Worm (Caenorhabditis elegans) whole organism, early embryonic: ENCODE results near the gene ints-9.

Experiments
- B0310.2 ChIP-seq: sonication (generic microtip); optimal IDR thresholded peaks from 2 replicates; lab custom pipeline; 2016; ENCODE audit warnings: mild to moderate bottlenecking, missing genetic modification characterization, missing compliant biosample characterization
- F13C5.2 ChIP-seq: sonication (generic microtip); optimal IDR thresholded peaks from 2 replicates; lab custom pipeline; 2017; ENCODE audit warnings: mild to moderate bottlenecking, missing genetic modification characterization, inconsistent platforms, missing compliant biosample characterization
- aly-1 ChIP-seq: sonication (generic microtip); optimal IDR thresholded peaks from 2 replicates; lab custom pipeline; 2016; ENCODE audit warnings: missing genetic modification characterization, missing compliant biosample characterization
- ama-1 ChIP-seq: fragments of 150-350 bp; optimal IDR thresholded peaks from 2 replicates; lab custom pipeline; 2014
- ceh-13 ChIP-seq: fragments of 200-800 bp; sonication (Bioruptor generic); optimal IDR thresholded peaks from 2 replicates; lab custom pipeline; 2018; ENCODE audit warnings: mild to moderate bottlenecking, missing genetic modification characterization, missing compliant biosample characterization
- ceh-36 ChIP-seq: sonication (generic microtip); optimal IDR thresholded peaks from 2 replicates; lab custom pipeline; 2016; ENCODE audit warnings: missing genetic modification characterization, inconsistent platforms, missing compliant biosample characterization
- ets-7 ChIP-seq: sonication (generic microtip); optimal IDR thresholded peaks from 2 replicates; lab custom pipeline; 2016; ENCODE audit warnings: missing genotype, missing genetic modification characterization, missing compliant biosample characterization
- flt-1 ChIP-seq: fragments of 200-800 bp; sonication (Bioruptor generic); IDR thresholded peaks from 2 replicates; pipeline ENCODE4 v1.3.6; 2022; ENCODE audit warnings: missing genetic modification characterization, missing compliant biosample characterization
- hmbx-1 ChIP-seq: sonication (generic microtip); optimal IDR thresholded peaks from 2 replicates; lab custom pipeline; 2016; ENCODE audit warnings: mild to moderate bottlenecking, missing genetic modification characterization, missing compliant biosample characterization
- hmg-4 ChIP-seq: fragments of 200-800 bp; sonication (Bioruptor generic); optimal IDR thresholded peaks from 2 replicates; lab custom pipeline; 2018; ENCODE audit warnings: mild to moderate bottlenecking, missing genetic modification characterization, missing compliant biosample characterization
- hnd-1 ChIP-seq: sonication (generic microtip); optimal IDR thresholded peaks from 2 replicates; lab custom pipeline; 2016; ENCODE audit warnings: missing genetic modification characterization, missing compliant biosample characterization
- pes-1 ChIP-seq: fragments of 200-800 bp; sonication (Bioruptor generic); IDR thresholded peaks from 2 replicates; pipeline ENCODE4 v1.3.6; 2022; ENCODE audit warnings: missing genetic modification reagents, missing genetic modification characterization, missing compliant biosample characterization
- scrt-1 ChIP-seq: fragments of 200-800 bp; sonication (Bioruptor generic); IDR thresholded peaks from 2 replicates; pipeline ENCODE4 v1.3.6; 2022; ENCODE audit warnings: missing genetic modification characterization, missing compliant biosample characterization
- sea-1 ChIP-seq: fragments of 200-800 bp; sonication (Bioruptor generic); conservative IDR thresholded peaks from 2 replicates; pipeline ENCODE4 v1.3.6; 2022; ENCODE audit warnings: missing genetic modification characterization, missing compliant biosample characterization
- tbx-11 ChIP-seq: fragments of 200-800 bp; sonication (Bioruptor generic); IDR thresholded peaks from 2 replicates; pipeline ENCODE4 v1.3.6; 2022; ENCODE audit warnings: missing genetic modification characterization, missing compliant biosample characterization
- tbx-37 ChIP-seq: fragments of 200-800 bp; sonication (Bioruptor generic); conservative IDR thresholded peaks from 2 replicates; pipeline ENCODE4 v1.3.6; 2022; ENCODE audit warnings: missing genetic modification reagents, missing genetic modification characterization, missing compliant biosample characterization
- tra-4 ChIP-seq: sonication (generic microtip); optimal IDR thresholded peaks from 2 replicates; lab custom pipeline; 2017; ENCODE audit warnings: missing genetic modification characterization, missing compliant biosample characterization

ints-9 gene

DNA sequence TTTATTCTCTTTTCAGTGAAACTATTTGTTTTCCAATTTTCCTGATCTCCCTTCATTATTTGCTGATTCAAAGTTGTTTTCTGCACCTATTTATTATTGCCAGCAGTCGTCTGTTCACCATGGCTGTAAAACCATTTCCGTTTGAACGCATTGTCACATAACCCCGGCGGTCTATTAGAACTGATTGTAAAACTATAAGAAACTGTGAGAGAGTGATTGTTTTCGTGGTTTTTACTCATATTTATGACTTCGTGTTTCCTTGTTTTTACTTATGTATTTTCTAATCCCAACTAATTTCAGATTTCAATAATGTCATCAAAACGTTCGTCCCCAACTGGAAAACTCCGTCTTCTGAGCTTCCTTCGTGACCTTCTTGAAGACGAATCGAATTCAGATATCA, 12.7 kb upstream of the ints-9 start, which contains the start of gene F19F10.1:
TSS of gene F19F10.1 (plus strand) at position 301 of the 400 bp plus-strand sequence.
- TF ChIP-seq ceh-13 (GFP tag; lab: Kevin White, UChicago): no peak
- TF ChIP-seq scrt-1: no peak
- TF ChIP-seq F13C5.2 (tag; lab: Kevin White, UChicago): no peak
- no peak for TF ChIP-seq B0310.2
- TF ChIP-seq tbx-11: no peak
- TF ChIP-seq ets-7 (tag; lab: Kevin White, UChicago): no peak
- no peak for TF ChIP-seq ceh-36 (tag; lab: Kevin White, UChicago)
- TF ChIP-seq ama-1 (lab: Kevin White, UChicago): no peak
- TF ChIP-seq tra-4 (tag; lab: Kevin White, UChicago): no peak
- no peak for TF ChIP-seq sea-1
- no peak for TF ChIP-seq aly-1 (tag; lab: Kevin White, UChicago)
- no peak for TF ChIP-seq hmg-4
- no peak for TF ChIP-seq pes-1 (GFP tag; lab: Robert Waterston, UW)
- TF ChIP-seq hnd-1 (tag; lab: Kevin White, UChicago): no peak
- no peak for TF ChIP-seq hmbx-1 (tag; lab: Kevin White, UChicago)
- no peak for TF ChIP-seq tbx-37
- TF ChIP-seq flt-1 (GFP tag; lab: Robert Waterston, UW): no peak

DNA sequence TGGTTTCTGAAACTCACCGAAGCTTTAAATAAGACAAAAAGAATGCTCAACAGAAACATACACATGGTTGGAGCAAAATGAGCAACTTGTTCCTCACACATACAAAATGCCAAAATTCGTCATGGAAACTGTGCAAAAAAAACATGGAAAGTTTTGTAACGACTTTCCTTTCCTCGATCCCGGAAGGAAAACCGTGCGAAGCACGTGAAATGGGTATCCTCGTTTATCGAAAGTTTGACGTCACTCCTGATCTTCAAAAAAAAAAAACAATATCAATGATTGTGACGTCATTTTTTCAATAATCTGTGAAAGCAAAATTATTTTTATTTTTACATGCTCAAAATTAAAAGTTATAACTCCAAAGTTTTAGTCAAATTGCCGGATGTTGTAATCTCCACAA, 5.3 kb upstream of the ints-9 start, which contains the start of gene clec-212:
TSS of gene clec-212 (minus strand) at position 101 of the 400 bp plus-strand sequence.
- TF ChIP-seq ama-1 (lab: Kevin White, UChicago) (no peak), F13C5.2 (tag; lab: Kevin White, UChicago) (no peak), sea-1 (no peak), hmbx-1 (tag; lab: Kevin White, UChicago) (no peak), ceh-13 (GFP tag; lab: Kevin White, UChicago) (no peak), flt-1 (GFP tag; lab: Robert Waterston, UW) (no peak), aly-1 (tag; lab: Kevin White, UChicago) (no peak), scrt-1 (no peak), ceh-36 (tag; lab: Kevin White, UChicago) (no peak), tbx-37 (no peak)

DNA sequence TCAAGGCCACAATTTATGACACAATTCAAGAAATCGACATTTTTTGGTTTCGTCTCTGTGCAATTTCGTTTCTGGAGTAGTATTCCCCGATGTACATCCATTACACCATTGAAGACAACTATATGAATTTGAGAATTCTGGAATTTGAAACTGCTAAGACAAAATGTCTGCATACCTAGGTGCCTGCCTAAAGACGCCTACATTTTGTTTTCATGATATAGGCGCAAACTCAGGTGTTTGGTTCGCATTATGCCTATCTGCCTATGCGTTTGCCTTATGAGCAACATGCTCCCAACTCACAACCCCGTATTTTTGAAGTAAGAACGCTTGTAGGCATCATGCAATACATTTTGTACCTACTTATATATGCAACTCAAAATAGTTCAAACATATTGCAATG, 4.6 kb upstream of the ints-9 start, which contains the start of gene F19F10.14:
TSS of gene F19F10.14 (minus strand) at position 101 of the 400 bp plus-strand sequence.
- TF ChIP-seq ets-7 (tag; lab: Kevin White, UChicago) (no peak), ceh-13 (GFP tag; lab: Kevin White, UChicago) (no peak), aly-1 (tag; lab: Kevin White, UChicago) (no peak), flt-1 (GFP tag; lab: Robert Waterston, UW) (no peak), ceh-36 (tag; lab: Kevin White, UChicago) (no peak), hmg-4 (no peak), B0310.2 (no peak), tbx-11 (no peak), scrt-1 (no peak)

DNA sequence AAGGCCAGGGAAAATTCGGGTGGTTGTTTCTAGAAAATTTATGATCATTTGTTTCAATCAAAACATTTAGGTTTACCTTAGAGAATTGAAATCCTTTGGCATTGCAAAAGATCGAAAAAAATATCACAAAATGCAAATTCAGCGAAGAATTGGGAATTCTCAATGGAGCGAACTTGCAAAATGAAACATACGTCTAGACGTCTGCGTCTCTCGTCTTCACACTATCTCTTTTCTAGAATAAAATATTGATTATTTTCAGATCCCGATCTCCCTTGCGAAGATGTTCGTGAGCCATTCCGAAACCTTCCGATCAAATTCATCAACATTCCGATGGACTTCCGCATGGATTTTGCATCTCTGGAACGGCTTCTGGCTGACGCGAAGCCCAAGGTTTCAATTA, 4.8 kb downstream of the ints-9 start, which contains the start of gene ets-6:
TSS of gene ets-6 (minus strand) at position 169 of the 400 bp plus-strand sequence.
- TF ChIP-seq F13C5.2 (tag; lab: Kevin White, UChicago) (no peak), tbx-37 (no peak), hnd-1 (tag; lab: Kevin White, UChicago) (no peak), flt-1 (GFP tag; lab: Robert Waterston, UW) (no peak)

DNA sequence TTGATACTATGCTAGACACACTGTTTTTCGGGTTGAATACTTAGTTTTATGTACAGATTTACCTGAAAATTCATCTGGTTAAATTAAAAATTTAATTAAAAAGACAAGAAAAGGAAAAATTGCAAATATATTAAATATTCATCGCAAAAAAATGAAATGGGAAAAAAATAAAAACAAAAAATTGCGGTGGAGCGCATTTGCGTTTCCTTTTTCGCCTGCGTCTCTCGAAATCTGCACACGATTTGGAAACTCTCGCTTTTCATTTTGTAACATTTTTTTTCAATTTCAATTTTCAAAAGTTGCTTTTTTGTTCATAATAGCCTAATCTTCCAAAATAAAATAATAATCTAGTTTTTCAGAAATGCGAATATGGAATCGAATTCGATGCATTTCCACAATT, 12.0 kb downstream of the ints-9 start, which contains the start of the genes F19F10.11 and C50E3.5:
TSS of gene F19F10.11 (minus strand) at position 68 of the 400 bp plus-strand sequence.
TSS of gene C50E3.5 (plus strand) at position 360 of the 400 bp plus-strand sequence.
- TF ChIP-seq hmg-4 (no peak), tbx-11 (no peak), ama-1 (lab: Kevin White, UChicago) (no peak), aly-1 (tag; lab: Kevin White, UChicago) (no peak), hmbx-1 (tag; lab: Kevin White, UChicago) (no peak), sea-1 (no peak), F13C5.2 (tag; lab: Kevin White, UChicago) (peak; percentile 34), B0310.2 (no peak)

DNA sequence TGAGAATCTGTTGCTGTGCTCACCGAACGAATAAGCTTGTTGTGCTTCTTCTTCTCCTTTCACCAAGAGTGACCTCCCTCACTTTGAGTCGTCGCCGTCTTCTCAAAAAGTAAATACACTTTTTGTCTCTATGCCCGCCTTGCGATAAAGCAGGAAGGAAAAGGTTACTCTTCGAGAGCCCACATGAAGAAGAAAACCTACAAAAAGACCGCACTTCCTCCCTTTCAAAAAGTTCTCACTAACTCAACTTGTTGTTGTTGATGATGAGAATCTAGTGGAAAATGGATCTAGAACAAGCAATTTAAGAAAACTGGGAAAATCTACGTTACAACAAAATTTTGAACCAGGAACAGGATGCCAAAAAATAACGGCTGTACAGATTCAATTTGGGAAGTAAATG, 14.9 kb downstream of the ints-9 start, which contains the start of gene C50E3.6:
TSS of gene C50E3.6 (minus strand) at position 101 of the 400 bp plus-strand sequence.
- TF ChIP-seq F13C5.2 (tag; lab: Kevin White, UChicago): no peak
- no peak for TF ChIP-seq flt-1 (GFP tag; lab: Robert Waterston, UW)

DNA sequence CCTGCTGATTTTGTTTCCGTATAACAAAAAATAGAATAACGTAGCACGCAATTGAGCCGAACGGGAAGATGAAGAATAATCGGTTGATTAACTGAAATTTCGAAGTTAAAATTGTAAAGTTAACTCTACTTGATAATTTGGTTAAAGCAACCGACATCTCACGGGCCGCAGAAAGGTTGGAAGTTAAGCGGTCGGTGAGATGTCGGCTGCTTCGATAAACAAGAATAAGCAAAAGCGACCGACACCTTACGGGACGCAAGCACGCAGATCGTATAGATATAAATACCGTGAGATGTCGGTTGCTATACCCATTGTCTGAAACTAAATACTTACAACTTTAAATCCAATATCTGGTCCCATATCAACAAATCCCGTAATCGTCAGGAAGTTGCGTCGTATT, 19.5 kb downstream of the ints-9 start:
- TF ChIP-seq ama-1 (lab: Kevin White, UChicago) (no peak), ceh-13 (GFP tag; lab: Kevin White, UChicago) (no peak), pes-1 (GFP tag; lab: Robert Waterston, UW) (no peak), B0310.2 (no peak), tbx-11 (no peak), hnd-1 (tag; lab: Kevin White, UChicago) (no peak), hmbx-1 (tag; lab: Kevin White, UChicago) (no peak), flt-1 (GFP tag; lab: Robert Waterston, UW) (no peak), hmg-4 (no peak), F13C5.2 (tag; lab: Kevin White, UChicago) (no peak), scrt-1 (no peak), tbx-37 (no peak), sea-1 (no peak), aly-1 (tag; lab: Kevin White, UChicago) (no peak), tra-4 (tag; lab: Kevin White, UChicago) (no peak), ets-7 (tag; lab: Kevin White, UChicago) (no peak), ceh-36 (tag; lab: Kevin White, UChicago) (no peak)

DNA sequence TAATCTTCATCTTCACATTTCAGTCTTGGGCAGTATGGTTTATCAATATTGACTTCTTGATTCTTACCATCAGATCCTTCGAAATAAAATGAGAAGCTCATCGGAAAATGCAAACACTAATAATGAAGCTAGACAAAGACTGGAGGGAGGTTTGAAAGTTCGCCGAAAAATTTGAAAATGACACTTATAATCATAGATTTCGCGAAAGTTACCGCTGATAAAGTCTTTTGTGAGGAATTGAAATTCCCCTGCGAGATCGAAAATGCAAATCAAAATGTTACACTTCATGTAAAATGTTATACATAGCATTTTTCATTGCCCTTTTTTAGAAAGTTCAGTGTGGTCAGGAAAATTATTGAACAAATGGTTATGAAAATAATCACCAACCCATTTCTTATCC, 22.7 kb downstream of the ints-9 start, which contains the start of gene C50E3.7:
TSS of gene C50E3.7 (minus strand) at position 101 of the 400 bp plus-strand sequence.
- no peak for TF ChIP-seq ets-7 (tag; lab: Kevin White, UChicago)
- no peak for TF ChIP-seq tbx-11
- TF ChIP-seq flt-1 (GFP tag; lab: Robert Waterston, UW): no peak
- no peak for TF ChIP-seq hmg-4
- no peak for TF ChIP-seq sea-1
- no peak for TF ChIP-seq ceh-13 (GFP tag; lab: Kevin White, UChicago)
- no peak for TF ChIP-seq tbx-37
- no peak for TF ChIP-seq scrt-1
- no peak for TF ChIP-seq hmbx-1 (tag; lab: Kevin White, UChicago)
- no peak for TF ChIP-seq ama-1 (lab: Kevin White, UChicago)
- no peak for TF ChIP-seq pes-1 (GFP tag; lab: Robert Waterston, UW)
- TF ChIP-seq hnd-1 (tag; lab: Kevin White, UChicago): no peak
- TF ChIP-seq F13C5.2 (tag; lab: Kevin White, UChicago): no peak
- TF ChIP-seq tra-4 (tag; lab: Kevin White, UChicago): no peak
- TF ChIP-seq ceh-36 (tag; lab: Kevin White, UChicago): no peak
- no peak for TF ChIP-seq B0310.2
- TF ChIP-seq aly-1 (tag; lab: Kevin White, UChicago): no peak
